ENCODE assay signal across 4 fruit fly cellular contexts in genomic region chr3R:13840956-13841355, dm6.
TF ChIP-seq lines count a peak whose summit lies in the region.

No protein-coding gene starts in this region.

- no peak for TF ChIP-seq CTCF in whole organism, embryonic (GFP tag; optimal IDR thresholded peaks at IDR 0.05; lab: Kevin White, UChicago)

TF ChIP-seq in whole organism, embryonic, 481 proteins besides CTCF, POLR2A, EP300 and RAD21 (continues in another document):
- TF ChIP-seq Meics (GFP tag; optimal IDR thresholded peaks at IDR 0.05; lab: Kevin White, UChicago) (no peak), ap (GFP tag; IDR thresholded peaks at IDR 0.05; lab: Robert Waterston, UW) (no peak), CG5180 (GFP tag; optimal IDR thresholded peaks at IDR 0.05; lab: Kevin White, UChicago) (no peak), sna (GFP tag; IDR thresholded peaks at IDR 0.05; lab: Robert Waterston, UW; ENCODE audit: partially characterized antibody) (no peak), sug (tag; optimal IDR thresholded peaks at IDR 0.05; lab: Kevin White, UChicago) (no peak), dmrt99B (tag; optimal IDR thresholded peaks at IDR 0.05; lab: Kevin White, UChicago) (no peak), E2f2 (GFP tag; IDR thresholded peaks at IDR 0.05; lab: Robert Waterston, UW) (no peak), br (optimal IDR thresholded peaks at IDR 0.05; lab: Kevin White, UChicago) (no peak), Blimp-1 (GFP tag; optimal IDR thresholded peaks at IDR 0.05; lab: Kevin White, UChicago) (no peak), fru (optimal IDR thresholded peaks at IDR 0.05; lab: Kevin White, UChicago) (no peak), CG33213 (GFP tag; optimal IDR thresholded peaks at IDR 0.05; lab: Kevin White, UChicago) (no peak), Elba2 (GFP tag; optimal IDR thresholded peaks at IDR 0.05; lab: Kevin White, UChicago) (no peak), vfl (GFP tag; optimal IDR thresholded peaks at IDR 0.05; lab: Kevin White, UChicago) (no peak), CG6791 (GFP tag; IDR thresholded peaks at IDR 0.05; lab: Robert Waterston, UW; ENCODE audit: partially characterized antibody) (no peak), oc (tag; optimal IDR thresholded peaks at IDR 0.05; lab: Kevin White, UChicago) (no peak), Pdp1 (GFP tag; optimal IDR thresholded peaks at IDR 0.05; lab: Kevin White, UChicago) (no peak), Nf-YC (tag; optimal IDR thresholded peaks at IDR 0.05; lab: Kevin White, UChicago) (no peak), Hand (GFP tag; optimal IDR thresholded peaks at IDR 0.05; lab: Kevin White, UChicago) (no peak), tap (tag; optimal IDR thresholded peaks at IDR 0.05; lab: Kevin White, UChicago) (no peak), Vsx1 (GFP tag; optimal IDR thresholded peaks at IDR 0.05; lab: Kevin White, UChicago) (no peak), tll (GFP tag; optimal IDR thresholded peaks at IDR 0.05; lab: Kevin White, UChicago) (no peak), Gug (GFP tag; IDR thresholded peaks at IDR 0.05; lab: Robert Waterston, UW) (no peak), CG10209 (GFP tag; optimal IDR thresholded peaks at IDR 0.05; lab: Kevin White, UChicago) (no peak), lbe (GFP tag; optimal IDR thresholded peaks at IDR 0.05; lab: Kevin White, UChicago) (peak; percentile 15)

TF ChIP-seq in whole organism, prepupa, 60 proteins besides CTCF, POLR2A, EP300 and RAD21 (continues in another document):
- TF ChIP-seq CG1621 (tag; optimal IDR thresholded peaks at IDR 0.05; lab: Kevin White, UChicago), result peak; percentile 48
- peak; percentile 51 for TF ChIP-seq CG9139 (GFP tag; optimal IDR thresholded peaks at IDR 0.05; lab: Kevin White, UChicago)
- peak; percentile 73 for TF ChIP-seq achi (GFP tag; optimal IDR thresholded peaks at IDR 0.05; lab: Kevin White, UChicago)
- peak; percentile 65 for TF ChIP-seq Met (GFP tag; optimal IDR thresholded peaks at IDR 0.05; lab: Kevin White, UChicago)
- TF ChIP-seq Eip78C (GFP tag; lab: Kevin White, UChicago), result peak; percentile 91
- peak; percentile 46 for TF ChIP-seq CG10669 (GFP tag; optimal IDR thresholded peaks at IDR 0.05; lab: Kevin White, UChicago)
- peak; percentile 48 for TF ChIP-seq CG8632 (GFP tag; optimal IDR thresholded peaks at IDR 0.05; lab: Kevin White, UChicago)
- peak; percentile 30 for TF ChIP-seq CG7368 (GFP tag; optimal IDR thresholded peaks at IDR 0.05; lab: Kevin White, UChicago)
- peak; percentile 42 for TF ChIP-seq Hr4 (GFP tag; optimal IDR thresholded peaks at IDR 0.05; lab: Kevin White, UChicago)
- TF ChIP-seq dac (GFP tag; optimal IDR thresholded peaks at IDR 0.05; lab: Kevin White, UChicago), result no peak
- TF ChIP-seq CG4318 (GFP tag; optimal IDR thresholded peaks at IDR 0.05; lab: Kevin White, UChicago), result peak; percentile 25
- TF ChIP-seq CG6854 (GFP tag; optimal IDR thresholded peaks at IDR 0.05; lab: Kevin White, UChicago), result no peak
- peak; percentile 69 for TF ChIP-seq CG3919 (GFP tag; optimal IDR thresholded peaks at IDR 0.05; lab: Kevin White, UChicago)
- peak; percentile 57 for TF ChIP-seq CG32006 (GFP tag; optimal IDR thresholded peaks at IDR 0.05; lab: Kevin White, UChicago)
- TF ChIP-seq Eip93F (GFP tag; optimal IDR thresholded peaks at IDR 0.05; lab: Kevin White, UChicago), result no peak
- peak; percentile 13 for TF ChIP-seq Ets21C (GFP tag; optimal IDR thresholded peaks at IDR 0.05; lab: Kevin White, UChicago)
- peak; percentile 84 for TF ChIP-seq CG6163 (GFP tag; IDR thresholded peaks at IDR 0.05; lab: Robert Waterston, UW)
- peak; percentile 64 for TF ChIP-seq acj6 (GFP tag; optimal IDR thresholded peaks at IDR 0.05; lab: Kevin White, UChicago)
- peak; percentile 28 for TF ChIP-seq Sox15 (GFP tag; optimal IDR thresholded peaks at IDR 0.05; lab: Kevin White, UChicago)
- TF ChIP-seq CG34406 (GFP tag; optimal IDR thresholded peaks at IDR 0.05; lab: Kevin White, UChicago), result peak; percentile 22
- no peak for TF ChIP-seq CG11762 (GFP tag; optimal IDR thresholded peaks at IDR 0.05; lab: Kevin White, UChicago; ENCODE audit: insufficient read depth)
- peak; percentile 76 for TF ChIP-seq Ets96B (tag; optimal IDR thresholded peaks at IDR 0.05; lab: Kevin White, UChicago)
- no peak for TF ChIP-seq Lpt (GFP tag; optimal IDR thresholded peaks at IDR 0.05; lab: Kevin White, UChicago)
- TF ChIP-seq topi (GFP tag; optimal IDR thresholded peaks at IDR 0.05; lab: Kevin White, UChicago), result peak; percentile 52

TF ChIP-seq in whole organism, pupa, 21 proteins besides CTCF, POLR2A, EP300 and RAD21:
- TF ChIP-seq Ets98B (GFP tag; IDR thresholded peaks at IDR 0.05; lab: Robert Waterston, UW), result peak; percentile 41; the same call in 1 of the 2 replicates
- no peak for TF ChIP-seq EcR (GFP tag; optimal IDR thresholded peaks at IDR 0.05; lab: Kevin White, UChicago)
- TF ChIP-seq rn (GFP tag; IDR thresholded peaks at IDR 0.05; lab: Robert Waterston, UW), result no peak
- TF ChIP-seq fd96Ca (GFP tag; IDR thresholded peaks at IDR 0.05; lab: Robert Waterston, UW), result peak; percentile 39; the same call in 1 of the 3 replicates
- TF ChIP-seq CG17806 (tag; optimal IDR thresholded peaks at IDR 0.05; lab: Kevin White, UChicago), result peak; percentile 57
- no peak for TF ChIP-seq CG10348 (GFP tag; IDR thresholded peaks at IDR 0.05; lab: Robert Waterston, UW)
- TF ChIP-seq Pif1A (GFP tag; optimal IDR thresholded peaks at IDR 0.05; lab: Kevin White, UChicago), result peak; percentile 57
- TF ChIP-seq CG8301 (tag; optimal IDR thresholded peaks at IDR 0.05; lab: Kevin White, UChicago), result peak; percentile 44
- TF ChIP-seq CG4496 (GFP tag; IDR thresholded peaks at IDR 0.05; lab: Robert Waterston, UW), result peak; percentile 41; the same call in 1 of the 3 replicates
- TF ChIP-seq D1 (tag; optimal IDR thresholded peaks at IDR 0.05; lab: Kevin White, UChicago), result no peak
- peak; percentile 64 for TF ChIP-seq CG9948 (tag; optimal IDR thresholded peaks at IDR 0.05; lab: Kevin White, UChicago)
- TF ChIP-seq CG12605 (GFP tag; IDR thresholded peaks at IDR 0.05; lab: Robert Waterston, UW), result 0 out of 2 replicates have a peak, but pooled peaks have one; percentile 36
- peak; percentile 25 for TF ChIP-seq gl (tag; optimal IDR thresholded peaks at IDR 0.05; lab: Kevin White, UChicago)
- peak; percentile 69 for TF ChIP-seq CG8159 (tag; optimal IDR thresholded peaks at IDR 0.05; lab: Kevin White, UChicago)
- peak; percentile 62 for TF ChIP-seq CG34367 (tag; optimal IDR thresholded peaks at IDR 0.05; lab: Kevin White, UChicago)
- TF ChIP-seq Pif1B (GFP tag; optimal IDR thresholded peaks at IDR 0.05; lab: Kevin White, UChicago), result peak; percentile 67
- TF ChIP-seq CG15710 (tag; optimal IDR thresholded peaks at IDR 0.05; lab: Kevin White, UChicago), result peak; percentile 75
- TF ChIP-seq CG14655 (GFP tag; optimal IDR thresholded peaks at IDR 0.05; lab: Kevin White, UChicago), result peak; percentile 72
- no peak for TF ChIP-seq CG32121 (GFP tag; IDR thresholded peaks at IDR 0.05; lab: Robert Waterston, UW)
- TF ChIP-seq CG13204 (GFP tag; optimal IDR thresholded peaks at IDR 0.05; lab: Kevin White, UChicago), result peak; percentile 20
- TF ChIP-seq Snoo (tag; optimal IDR thresholded peaks at IDR 0.05; lab: Kevin White, UChicago), result peak; percentile 3

TF ChIP-seq in whole organism, wandering third instar larva, 38 proteins besides CTCF, POLR2A, EP300 and RAD21 (continues in another document):
- TF ChIP-seq Vsx2 (GFP tag; optimal IDR thresholded peaks at IDR 0.05; lab: Kevin White, UChicago; ENCODE audit: partially characterized antibody), result no peak
- TF ChIP-seq Mio (GFP tag; optimal IDR thresholded peaks at IDR 0.05; lab: Kevin White, UChicago), result no peak
- peak; percentile 7 for TF ChIP-seq brk (GFP tag; optimal IDR thresholded peaks at IDR 0.05; lab: Kevin White, UChicago)
- TF ChIP-seq Rel (GFP tag; optimal IDR thresholded peaks at IDR 0.05; lab: Kevin White, UChicago), result no peak
- no peak for TF ChIP-seq Rel (tag; optimal IDR thresholded peaks at IDR 0.05; lab: Kevin White, UChicago)
- peak; percentile 55 for TF ChIP-seq psq (GFP tag; optimal IDR thresholded peaks at IDR 0.05; lab: Kevin White, UChicago)
- TF ChIP-seq N (GFP tag; optimal IDR thresholded peaks at IDR 0.05; lab: Kevin White, UChicago), result no peak
- no peak for TF ChIP-seq Dif (GFP tag; optimal IDR thresholded peaks at IDR 0.05; lab: Kevin White, UChicago; ENCODE audit: partially characterized antibody)
- TF ChIP-seq dmrt93B (GFP tag; optimal IDR thresholded peaks at IDR 0.05; lab: Kevin White, UChicago), result peak; percentile 6
- peak; percentile 21 for TF ChIP-seq CG9705 (GFP tag; optimal IDR thresholded peaks at IDR 0.05; lab: Kevin White, UChicago)
- peak; percentile 39 for TF ChIP-seq Hnf4 (GFP tag; optimal IDR thresholded peaks at IDR 0.05; lab: Kevin White, UChicago)
- TF ChIP-seq Dfd (GFP tag; optimal IDR thresholded peaks at IDR 0.05; lab: Kevin White, UChicago), result no peak
- TF ChIP-seq Hr78 (GFP tag; optimal IDR thresholded peaks at IDR 0.05; lab: Kevin White, UChicago), result no peak
- peak; percentile 66 for TF ChIP-seq Sp1 (GFP tag; optimal IDR thresholded peaks at IDR 0.05; lab: Kevin White, UChicago)
- peak; percentile 73 for TF ChIP-seq rgr (GFP tag; optimal IDR thresholded peaks at IDR 0.05; lab: Kevin White, UChicago)
- no peak for TF ChIP-seq Hr83 (GFP tag; optimal IDR thresholded peaks at IDR 0.05; lab: Kevin White, UChicago; ENCODE audit: poor library complexity, severe bottlenecking)
- peak; percentile 61 for TF ChIP-seq br (GFP tag; optimal IDR thresholded peaks at IDR 0.05; lab: Kevin White, UChicago)
- no peak for TF ChIP-seq usp (GFP tag; optimal IDR thresholded peaks at IDR 0.05; lab: Kevin White, UChicago)
- TF ChIP-seq dl (GFP tag; optimal IDR thresholded peaks at IDR 0.05; lab: Kevin White, UChicago; ENCODE audit: insufficient read depth in 1 of 2, partially characterized antibody in 2 of 2), result no peak
- no peak for TF ChIP-seq lola (GFP tag; optimal IDR thresholded peaks at IDR 0.05; lab: Kevin White, UChicago)
- TF ChIP-seq Myc (optimal IDR thresholded peaks at IDR 0.05; lab: Kevin White, UChicago), result no peak
- no peak for TF ChIP-seq pan (optimal IDR thresholded peaks at IDR 0.05; lab: Kevin White, UChicago)
- TF ChIP-seq fru (GFP tag; optimal IDR thresholded peaks at IDR 0.05; lab: Kevin White, UChicago), result peak; percentile 65
- TF ChIP-seq dsf (GFP tag; optimal IDR thresholded peaks at IDR 0.05; lab: Kevin White, UChicago; ENCODE audit: borderline replicate concordance), result no peak
- TF ChIP-seq sage (GFP tag; optimal IDR thresholded peaks at IDR 0.05; lab: Kevin White, UChicago), result no peak
- no peak for TF ChIP-seq sv (GFP tag; optimal IDR thresholded peaks at IDR 0.05; lab: Kevin White, UChicago)
- peak; percentile 65 for TF ChIP-seq ey (GFP tag; optimal IDR thresholded peaks at IDR 0.05; lab: Kevin White, UChicago)
- TF ChIP-seq GATAd (GFP tag; optimal IDR thresholded peaks at IDR 0.05; lab: Kevin White, UChicago), result peak; percentile 24
- peak; percentile 80 for TF ChIP-seq h (GFP tag; optimal IDR thresholded peaks at IDR 0.05; lab: Kevin White, UChicago)
- peak; percentile 62 for TF ChIP-seq OdsH (GFP tag; optimal IDR thresholded peaks at IDR 0.05; lab: Kevin White, UChicago)
- TF ChIP-seq HLH106 (tag; optimal IDR thresholded peaks at IDR 0.05; lab: Kevin White, UChicago), result peak; percentile 63
- TF ChIP-seq Abd-B (GFP tag; optimal IDR thresholded peaks at IDR 0.05; lab: Kevin White, UChicago), result no peak

Comparison
In these comparisons a context has a peak if more than half of its experiments do, and no peak if none do; other contexts are left out.
1. Of the 7 proteins assayed by ChIP-seq in both whole organism, embryonic and whole organism, prepupa: peak only in whole organism, embryonic: none; only in whole organism, prepupa: CG16779, Gug, Hr39 and Sox102F; in both: none; in neither: 3.